Fruit fly (Drosophila melanogaster) whole organism, wandering third instar larva: ENCODE results near the gene CG2854.

ENCODE experiments used
- CrebA ChIP-seq: fragments of 200-800 bp; sonication (Bioruptor generic); optimal IDR thresholded peaks from 2 replicates; lab custom pipeline; 2016; ENCODE audit warnings: missing biosample characterization, mild to moderate bottlenecking, missing genetic modification characterization, borderline replicate concordance
- br ChIP-seq: fragments of 200-800 bp; sonication (Bioruptor generic); optimal IDR thresholded peaks from 2 replicates; lab custom pipeline; 2016; ENCODE audit warnings: missing biosample characterization, missing genetic modification characterization
- dmrt93B ChIP-seq: fragments of 200-800 bp; sonication (Bioruptor generic); optimal IDR thresholded peaks from 2 replicates; lab custom pipeline; 2018; ENCODE audit warnings: missing biosample characterization, mild to moderate bottlenecking, missing genetic modification characterization
- dsf ChIP-seq: sonication (Bioruptor generic); optimal IDR thresholded peaks from 2 replicates; lab custom pipeline; 2016; ENCODE audit warnings: missing biosample characterization, missing genetic modification characterization, borderline replicate concordance
- lola ChIP-seq: fragments of >200 bp; optimal IDR thresholded peaks from 2 replicates; lab custom pipeline; 2017; ENCODE audit warnings: missing biosample characterization, missing genetic modification characterization

- TF ChIP-seq lola (GFP tag; lab: Kevin White, UChicago) (no peak), CrebA (GFP tag; lab: Kevin White, UChicago) (no peak), br (GFP tag; lab: Kevin White, UChicago) (peak; percentile 56), dmrt93B (GFP tag; lab: Kevin White, UChicago) (peak; percentile 23), dsf (GFP tag; lab: Kevin White, UChicago) (no peak)
Observed at dm6 chrX:2294474-2295434, 32.2 kb upstream of the CG2854 start.
